Worm (Caenorhabditis elegans) whole organism, early embryonic: ENCODE data around the gene let-4.

Experiments
- B0310.2 ChIP-seq: sonication (generic microtip); optimal IDR thresholded peaks from 2 replicates; lab custom pipeline; 2016; ENCODE audit warnings: mild to moderate bottlenecking, missing genetic modification characterization, missing compliant biosample characterization
- ceh-36 ChIP-seq: sonication (generic microtip); optimal IDR thresholded peaks from 2 replicates; lab custom pipeline; 2016; ENCODE audit warnings: missing genetic modification characterization, inconsistent platforms, missing compliant biosample characterization

let-4 gene

DNA sequence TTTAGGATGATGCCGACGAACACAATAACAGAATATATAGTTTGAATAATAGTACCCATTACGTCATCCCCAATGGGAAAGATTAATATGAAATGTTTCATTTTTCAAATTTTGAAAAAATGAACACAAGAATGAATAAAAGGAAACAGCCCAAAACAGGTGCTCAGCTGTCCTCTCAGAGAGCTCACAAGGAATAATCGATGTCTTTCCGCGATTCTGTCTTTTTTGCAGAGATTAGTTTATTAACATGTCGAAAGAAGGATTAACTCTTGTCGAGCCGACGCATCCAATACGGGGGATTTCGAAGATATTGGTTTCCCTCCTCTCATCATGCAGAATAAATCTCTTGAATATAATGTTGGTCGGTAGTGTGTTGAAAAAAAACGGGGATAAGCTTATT is 51.1 kb downstream of the let-4 start, which contains the start of gene F54E4.2:
Gene F54E4.2 (minus strand): TSS at position 101 of the 400 bp plus-strand sequence.
- no peak for TF ChIP-seq B0310.2 (tag; lab: Kevin White, UChicago)
- TF ChIP-seq ceh-36 (tag; lab: Kevin White, UChicago): peak; percentile 37
